Worm (Caenorhabditis elegans): Measurements from ENCODE around the gene C43F9.4.

Gene C43F9.4

DNA sequence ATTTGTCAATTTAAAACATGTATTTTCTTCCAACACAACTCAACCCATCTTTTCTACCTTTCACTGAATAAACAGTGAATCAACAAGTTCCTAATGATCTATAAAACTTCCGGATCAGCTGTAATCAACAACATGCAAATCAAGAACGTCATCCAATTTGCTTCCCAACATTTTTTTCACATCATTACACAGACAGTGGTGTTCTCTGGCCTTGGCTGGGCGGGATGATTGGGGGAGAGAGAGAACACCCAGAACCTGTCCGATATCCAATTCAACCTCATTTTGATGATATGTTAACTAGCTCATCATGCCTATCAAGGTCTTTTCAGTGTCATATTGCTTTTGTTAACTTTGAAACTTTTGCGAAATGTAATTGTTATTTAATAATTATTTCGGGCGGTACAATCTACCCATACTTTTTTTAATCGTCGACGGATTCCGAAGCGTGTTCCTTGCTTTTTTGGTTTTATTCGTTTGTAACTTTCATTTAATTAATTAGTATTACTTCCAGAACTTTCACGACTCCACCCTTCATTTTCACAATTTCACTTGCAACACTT is 26.0 kb upstream of the C43F9.4 start, which contains the start of gene ptr-14:
ptr-14 (plus strand) TSS at position 510 of the 560 bp plus-strand sequence.
- TF ChIP-seq nhr-85 (tag) (peak; percentile 50), swsn-7 (tag; optimal IDR thresholded peaks at IDR 0.05) (no peak), ztf-4 (tag; optimal IDR thresholded peaks at IDR 0.05) (no peak), fkh-8 (tag; optimal IDR thresholded peaks at IDR 0.05) (no peak), aly-2 (tag; optimal IDR thresholded peaks at IDR 0.05) (no peak), snu-23 (GFP tag; optimal IDR thresholded peaks at IDR 0.05) (no peak)

ce11 chrIV:10612281-10612680 is 23.3 kb upstream of the C43F9.4 start:
- TF ChIP-seq efl-1 (optimal IDR thresholded peaks at IDR 0.05) (no peak), efl-1 (GFP tag; optimal IDR thresholded peaks at IDR 0.05 in 1 of 2) (no peak), nhr-71 (tag; optimal IDR thresholded peaks at IDR 0.05) (peak; percentile 19), blmp-1 (tag; optimal IDR thresholded peaks at IDR 0.05) (peak; percentile 69), elt-3 (tag; optimal IDR thresholded peaks at IDR 0.05) (peak in 1 of 6 experiments; percentile 3), nhr-20 (tag; optimal IDR thresholded peaks at IDR 0.05) (peak; percentile 27), snu-23 (GFP tag; optimal IDR thresholded peaks at IDR 0.05) (peak; percentile 12), nhr-47 (tag; optimal IDR thresholded peaks at IDR 0.05) (no peak), ceh-82 (tag; optimal IDR thresholded peaks at IDR 0.05) (no peak), nhr-85 (tag) (peak; percentile 83), lin-14 (GFP tag; optimal IDR thresholded peaks at IDR 0.05) (peak; percentile 36)

DNA sequence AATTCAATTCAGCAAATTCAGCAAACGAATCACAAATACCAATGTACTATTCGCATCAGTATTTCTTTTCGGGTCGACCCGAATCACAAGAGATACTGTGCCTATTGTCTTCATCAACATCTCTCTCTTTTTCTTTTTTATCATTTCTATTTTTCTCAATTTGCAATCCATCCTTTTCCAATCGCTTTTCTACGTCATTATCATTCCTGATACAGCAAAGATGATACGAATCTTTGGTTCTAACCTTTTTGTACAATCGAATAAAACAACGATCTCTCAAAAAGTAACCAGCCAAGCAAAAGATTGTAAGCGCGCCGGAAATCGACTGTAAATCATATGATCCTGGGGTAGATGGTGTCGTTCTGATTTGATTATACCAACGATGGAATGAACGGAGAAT is 20.9 kb upstream of the C43F9.4 start:
- TF ChIP-seq egl-27 (tag; optimal IDR thresholded peaks at IDR 0.05) (no peak), alr-1 (tag; optimal IDR thresholded peaks at IDR 0.05; ENCODE audit: borderline replicate concordance) (no peak), xbp-1 (tag; optimal IDR thresholded peaks at IDR 0.05) (no peak), mab-9 (GFP tag; IDR thresholded peaks at IDR 0.05) (no peak), ztf-4 (tag; optimal IDR thresholded peaks at IDR 0.05) (no peak), nhr-20 (tag; optimal IDR thresholded peaks at IDR 0.05) (peak; percentile 21), blmp-1 (tag; optimal IDR thresholded peaks at IDR 0.05) (peak; percentile 55), lin-14 (GFP tag; optimal IDR thresholded peaks at IDR 0.05) (peak; percentile 51), efl-1 (optimal IDR thresholded peaks at IDR 0.05) (no peak), efl-1 (GFP tag; optimal IDR thresholded peaks at IDR 0.05 in 1 of 2) (no peak), elt-3 (tag; optimal IDR thresholded peaks at IDR 0.05) (peak in 5 of 6 experiments; percentile 46 to 79 (median 61)), nhr-85 (tag) (peak; percentile 80), nhr-19 (GFP tag; conservative IDR thresholded peaks at IDR 0.05) (no peak), lin-35 (GFP tag; optimal IDR thresholded peaks at IDR 0.05) (no peak), C34B4.2 (tag; optimal IDR thresholded peaks at IDR 0.05) (no peak)

- no peak for TF ChIP-seq sox-4 (tag; optimal IDR thresholded peaks at IDR 0.05)
- TF ChIP-seq unc-130 (tag; optimal IDR thresholded peaks at IDR 0.05): no peak
- TF ChIP-seq isw-1 (GFP tag; IDR thresholded peaks at IDR 0.05): no peak
- TF ChIP-seq ets-5 (GFP tag; IDR thresholded peaks at IDR 0.05): no peak
- TF ChIP-seq lin-39 (tag; optimal IDR thresholded peaks at IDR 0.05): no peak
- no peak for TF ChIP-seq ceh-63 (GFP tag; optimal IDR thresholded peaks at IDR 0.05)
- TF ChIP-seq tbx-2 (tag; optimal IDR thresholded peaks at IDR 0.05): no peak
- TF ChIP-seq lin-13 (GFP tag; optimal IDR thresholded peaks at IDR 0.05): no peak
- TF ChIP-seq pag-3 (tag; optimal IDR thresholded peaks at IDR 0.05; ENCODE audit: borderline replicate concordance, insufficient read depth): no peak
- no peak for TF ChIP-seq nhr-76 (tag; optimal IDR thresholded peaks at IDR 0.05)
- TF ChIP-seq pax-3 (tag; optimal IDR thresholded peaks at IDR 0.05): no peak
- TF ChIP-seq alr-1 (tag; optimal IDR thresholded peaks at IDR 0.05; ENCODE audit: borderline replicate concordance): no peak
- TF ChIP-seq nhr-28 (tag; optimal IDR thresholded peaks at IDR 0.05): no peak
- TF ChIP-seq hlh-4 (tag; optimal IDR thresholded peaks at IDR 0.05): no peak
Observed at ce11 chrIV:10608275-10608674, 19.3 kb upstream of the C43F9.4 start, which contains the start of gene R09H10.6. R09H10.6 (plus strand) TSS chrIV:10608575.
